Worm (Caenorhabditis elegans): Measurements from ENCODE around the gene ZK686.5.
A peak's percentile ranks its signal among the peaks of the same experiment; 100 is the strongest.

ZK686.5 gene

ce11 chrIII:7720861-7721260 lies 46.5 kb downstream of the ZK686.5 start (continued):
- TF ChIP-seq fkh-4 (tag; optimal IDR thresholded peaks at IDR 0.05; ENCODE audit: borderline replicate concordance), result no peak
- TF ChIP-seq C16A3.4 (tag; optimal IDR thresholded peaks at IDR 0.05), result peak; percentile 6
- no peak for TF ChIP-seq vab-15 (tag; optimal IDR thresholded peaks at IDR 0.05)
- peak; percentile 43 for TF ChIP-seq unc-86 (tag; optimal IDR thresholded peaks at IDR 0.05)
- no peak for TF ChIP-seq aha-1 (tag; optimal IDR thresholded peaks at IDR 0.05)
- peak; percentile 87 for TF ChIP-seq nhr-20 (tag; optimal IDR thresholded peaks at IDR 0.05)
- no peak for TF ChIP-seq efl-3 (GFP tag; optimal IDR thresholded peaks at IDR 0.05)
- TF ChIP-seq nhr-237 (tag; optimal IDR thresholded peaks at IDR 0.05), result no peak
- TF ChIP-seq mef-2 (tag; optimal IDR thresholded peaks at IDR 0.05), result no peak
- peak; percentile 79 for TF ChIP-seq nhr-71 (tag; optimal IDR thresholded peaks at IDR 0.05)
- no peak for TF ChIP-seq nhr-28 (tag; optimal IDR thresholded peaks at IDR 0.05)
- TF ChIP-seq pag-3 (tag; optimal IDR thresholded peaks at IDR 0.05; ENCODE audit: borderline replicate concordance, insufficient read depth), result no peak
- TF ChIP-seq ets-5 (GFP tag; IDR thresholded peaks at IDR 0.05), result no peak
- peak; percentile 56 for TF ChIP-seq xbp-1 (tag; optimal IDR thresholded peaks at IDR 0.05)
- no peak for TF ChIP-seq ceh-63 (GFP tag; optimal IDR thresholded peaks at IDR 0.05)
- no peak for TF ChIP-seq unc-98 (GFP tag; IDR thresholded peaks at IDR 0.05)
- TF ChIP-seq nhr-11 (tag; optimal IDR thresholded peaks at IDR 0.05), result peak; percentile 27
- peak; percentile 16 for TF ChIP-seq sox-4 (tag; optimal IDR thresholded peaks at IDR 0.05)
- no peak for TF ChIP-seq C04F5.9 (tag; optimal IDR thresholded peaks at IDR 0.05)
- TF ChIP-seq nhr-84 (tag; optimal IDR thresholded peaks at IDR 0.05), result no peak
- TF ChIP-seq isw-1 (GFP tag; IDR thresholded peaks at IDR 0.05), result peak; percentile 45; the same call in 1 of the 2 replicates
- TF ChIP-seq ceh-8 (GFP tag; optimal IDR thresholded peaks at IDR 0.05), result no peak
- TF ChIP-seq aly-2 (tag; optimal IDR thresholded peaks at IDR 0.05), result no peak
- TF ChIP-seq nhr-85 (tag), result no peak
- TF ChIP-seq swsn-7 (tag; optimal IDR thresholded peaks at IDR 0.05), result peak; percentile 41
- TF ChIP-seq blmp-1 (tag; optimal IDR thresholded peaks at IDR 0.05), result no peak
- TF ChIP-seq pqm-1 (tag; optimal IDR thresholded peaks at IDR 0.05), result no peak
- no peak for TF ChIP-seq lin-15B (tag; optimal IDR thresholded peaks at IDR 0.05)
- TF ChIP-seq nhr-90 (tag; optimal IDR thresholded peaks at IDR 0.05; ENCODE audit: poor library complexity), result no peak
- TF ChIP-seq sup-37 (GFP tag; optimal IDR thresholded peaks at IDR 0.05), result no peak
- no peak for TF ChIP-seq nhr-12 (tag; optimal IDR thresholded peaks at IDR 0.05)
- no peak for TF ChIP-seq unc-30 (tag; optimal IDR thresholded peaks at IDR 0.05)
- no peak for TF ChIP-seq Y116A8C.19 (tag; optimal IDR thresholded peaks at IDR 0.05; ENCODE audit: borderline replicate concordance)
- no peak for TF ChIP-seq lin-39 (tag; optimal IDR thresholded peaks at IDR 0.05)
- TF ChIP-seq snpc-4 (tag; optimal IDR thresholded peaks at IDR 0.05), result no peak
- no peak for TF ChIP-seq C34B4.2 (tag; optimal IDR thresholded peaks at IDR 0.05)
- TF ChIP-seq ceh-82 (tag; optimal IDR thresholded peaks at IDR 0.05), result peak in 1 of 3 experiments; percentile 34
- TF ChIP-seq hlh-17 (GFP tag; optimal IDR thresholded peaks at IDR 0.05; ENCODE audit: borderline replicate concordance), result no peak

- TF ChIP-seq snu-23 (GFP tag; optimal IDR thresholded peaks at IDR 0.05), result peak; percentile 23
- no peak for TF ChIP-seq nhr-84 (tag; optimal IDR thresholded peaks at IDR 0.05)
- no peak for TF ChIP-seq ces-1 (GFP tag; optimal IDR thresholded peaks at IDR 0.05)
- TF ChIP-seq mdl-1 (tag; optimal IDR thresholded peaks at IDR 0.05), result no peak
- TF ChIP-seq lin-35 (GFP tag; optimal IDR thresholded peaks at IDR 0.05), result peak; percentile 19 to 54
- TF ChIP-seq vab-15 (tag; optimal IDR thresholded peaks at IDR 0.05), result no peak
- TF ChIP-seq irx-1 (tag; optimal IDR thresholded peaks at IDR 0.05), result no peak
- TF ChIP-seq efl-3 (GFP tag; optimal IDR thresholded peaks at IDR 0.05), result no peak
- TF ChIP-seq lir-3 (tag; optimal IDR thresholded peaks at IDR 0.05; ENCODE audit: poor library complexity), result no peak
- TF ChIP-seq sup-37 (GFP tag; optimal IDR thresholded peaks at IDR 0.05), result no peak
- TF ChIP-seq nhr-77 (tag; optimal IDR thresholded peaks at IDR 0.05), result no peak
- TF ChIP-seq Y116A8C.19 (tag; optimal IDR thresholded peaks at IDR 0.05; ENCODE audit: borderline replicate concordance), result no peak
- TF ChIP-seq unc-86 (tag; optimal IDR thresholded peaks at IDR 0.05), result no peak
- no peak for TF ChIP-seq nhr-76 (tag; optimal IDR thresholded peaks at IDR 0.05)
- no peak for TF ChIP-seq ceh-8 (GFP tag; optimal IDR thresholded peaks at IDR 0.05)
- no peak for TF ChIP-seq ceh-63 (GFP tag; optimal IDR thresholded peaks at IDR 0.05)
- no peak for TF ChIP-seq grh-1 (GFP tag; IDR thresholded peaks at IDR 0.05)
- TF ChIP-seq alr-1 (tag; optimal IDR thresholded peaks at IDR 0.05; ENCODE audit: borderline replicate concordance), result no peak
- no peak for TF ChIP-seq egl-13 (tag; optimal IDR thresholded peaks at IDR 0.05)
- no peak for TF ChIP-seq nhr-11 (tag; optimal IDR thresholded peaks at IDR 0.05)
- TF ChIP-seq nhr-90 (tag; optimal IDR thresholded peaks at IDR 0.05; ENCODE audit: poor library complexity), result no peak
- no peak for TF ChIP-seq unc-130 (tag; optimal IDR thresholded peaks at IDR 0.05)
- TF ChIP-seq pax-3 (tag; optimal IDR thresholded peaks at IDR 0.05), result no peak
- no peak for TF ChIP-seq dsc-1 (tag; optimal IDR thresholded peaks at IDR 0.05)
- no peak for TF ChIP-seq swsn-7 (tag; optimal IDR thresholded peaks at IDR 0.05)
These were observed 47.9 kb downstream of the ZK686.5 start, which contains the start of gene ncl-1 for ce11 chrIII:7719364-7719936. ncl-1 (plus strand) TSS chrIII:7719729.
